Fruit fly (Drosophila melanogaster) whole organism, adult: ENCODE results near the gene Osi14.

Source experiments
- CG12768 ChIP-seq: fragments of 200-800 bp; sonication (Bioruptor generic); optimal IDR thresholded peaks from 2 replicates; lab custom pipeline; 2017; ENCODE audit warnings: missing biosample characterization, missing genetic modification characterization, mild to moderate bottlenecking, moderate library complexity, missing genetic modification reagents
- CG33017 ChIP-seq: fragments of 200-800 bp; sonication (Bioruptor generic); optimal IDR thresholded peaks from 2 replicates; lab custom pipeline; 2018; ENCODE audit warnings: missing biosample characterization, mild to moderate bottlenecking, missing genetic modification characterization, moderate library complexity
- Mnt ChIP-seq: fragments of 200-800 bp; sonication (Bioruptor generic); optimal IDR thresholded peaks from 2 replicates; lab custom pipeline; 2016; ENCODE audit warnings: missing biosample characterization, mild to moderate bottlenecking, missing genetic modification characterization
- bab1 ChIP-seq: fragments of 200-800 bp; sonication (Bioruptor generic); optimal IDR thresholded peaks from 3 replicates; lab custom pipeline; 2019; ENCODE audit warnings: missing biosample characterization, mild to moderate bottlenecking, missing genetic modification characterization, moderate library complexity
- cnc ChIP-seq, 2 experiments: fragments of >200 bp; optimal IDR thresholded peaks; 2 replicates each; lab custom pipeline; 2017
- kay ChIP-seq: fragments of 200-800 bp; sonication (Bioruptor generic); peaks from one replicate; lab custom pipeline; 2016; ENCODE audit warnings: missing biosample characterization, missing genetic modification characterization, borderline replicate concordance
- ovo ChIP-seq: fragments of 200-800 bp; sonication (Bioruptor generic); optimal IDR thresholded peaks from 2 replicates; lab custom pipeline; 2016; ENCODE audit warnings: missing biosample characterization, missing genetic modification characterization

dm6 chr3R:6334906-6335433, 36.0 kb downstream of the Osi14 start, which contains the start of gene Osi19:
- TF ChIP-seq cnc (optimal IDR thresholded peaks at IDR 0.05; lab: Kevin White, UChicago) (no peak), bab1 (GFP tag; lab: Kevin White, UChicago) (no peak), kay (GFP tag; lab: Kevin White, UChicago) (no peak), Mnt (GFP tag; lab: Kevin White, UChicago) (no peak), ovo (GFP tag; lab: Kevin White, UChicago) (no peak), CG12768 (no peak), CG33017 (tag; lab: Kevin White, UChicago) (no peak)
